Worm (Caenorhabditis elegans) whole organism, L2 larva: Measurements from ENCODE around the gene ceh-57.

Source experiments
- alr-1 ChIP-seq: fragments of 150-350 bp; optimal IDR thresholded peaks from 2 replicates; lab custom pipeline; 2014; ENCODE audit warnings: missing biosample characterization, missing genetic modification characterization
- blmp-1 ChIP-seq: sonication (generic microtip); optimal IDR thresholded peaks from 2 replicates; lab custom pipeline; 2017; ENCODE audit warnings: missing genetic modification characterization, mild to moderate bottlenecking, missing compliant biosample characterization, antibody characterized with exemption, moderate library complexity; ENCODE audit not compliant: insufficient read depth
- ceh-82 ChIP-seq: fragments of 150-350 bp; optimal IDR thresholded peaks from 2 replicates; lab custom pipeline; 2014; ENCODE audit warnings: missing biosample characterization, missing genetic modification characterization
- elt-1 ChIP-seq: fragments of 150-350 bp; optimal IDR thresholded peaks from 2 replicates; lab custom pipeline; 2014; ENCODE audit warnings: missing biosample characterization, missing genetic modification characterization
- lin-11 ChIP-seq: fragments of 150-350 bp; sonication (generic microtip); optimal IDR thresholded peaks from 2 replicates; lab custom pipeline; 2014; ENCODE audit warnings: missing biosample characterization, missing genetic modification characterization, inconsistent platforms, mixed read lengths
- lin-39 ChIP-seq: fragments of 150-350 bp; optimal IDR thresholded peaks from 2 replicates; lab custom pipeline; 2014; ENCODE audit warnings: missing biosample characterization, missing genetic modification reagents, missing genetic modification characterization
- mdl-1 ChIP-seq, 2 experiments: fragments of 150-350 bp in 1 of 2; sonication (generic microtip) in 1 of 2; optimal IDR thresholded peaks; 2 replicates each; lab custom pipeline; 2017; ENCODE audit warnings: missing biosample characterization in 2 of 2, missing genetic modification characterization in 2 of 2
- nhr-11 ChIP-seq: fragments of 150-350 bp; optimal IDR thresholded peaks from 2 replicates; lab custom pipeline; 2014; ENCODE audit warnings: missing biosample characterization, missing genetic modification characterization
- nhr-237 ChIP-seq: fragments of 150-350 bp; optimal IDR thresholded peaks from 2 replicates; lab custom pipeline; 2014; ENCODE audit warnings: missing biosample characterization, missing genetic modification characterization
- nhr-25 ChIP-seq: fragments of 150-350 bp; sonication (generic microtip); optimal IDR thresholded peaks from 3 replicates; lab custom pipeline; 2014; ENCODE audit warnings: missing biosample characterization, missing genetic modification characterization
- snpc-4 ChIP-seq: fragments of 150-350 bp; optimal IDR thresholded peaks from 2 replicates; lab custom pipeline; 2014; ENCODE audit warnings: missing biosample characterization, missing genetic modification characterization
- unc-62 ChIP-seq: fragments of 150-350 bp; optimal IDR thresholded peaks from 2 replicates; lab custom pipeline; 2014; ENCODE audit warnings: missing biosample characterization, missing genetic modification reagents, missing genetic modification characterization
- ztf-11 ChIP-seq: sonication (generic microtip); optimal IDR thresholded peaks from 2 replicates; lab custom pipeline; 2017; ENCODE audit warnings: missing biosample characterization, missing genetic modification characterization

DNA sequence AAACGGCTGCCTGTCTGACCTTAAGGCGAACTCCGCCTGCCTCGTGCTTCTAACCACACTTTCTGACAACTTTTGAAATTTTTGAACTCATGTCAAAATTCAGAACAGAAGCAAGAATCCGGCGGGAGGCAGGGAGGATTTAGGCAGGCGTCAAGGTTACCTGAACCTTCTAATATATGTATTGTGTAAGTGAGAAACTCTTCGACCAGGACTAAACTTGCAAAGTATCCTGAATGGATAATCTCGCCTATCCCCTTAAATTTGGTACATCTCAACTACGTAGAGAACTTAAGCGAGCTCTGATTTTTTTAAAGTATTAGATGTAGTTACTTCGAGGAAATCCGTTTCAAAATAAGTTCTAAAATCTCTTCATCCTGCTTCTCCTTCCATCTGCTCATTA lies 43.9 kb upstream of the ceh-57 start, which contains the start of gene E04D5.5:
- TF ChIP-seq unc-62 (GFP tag; lab: Kevin White, UChicago) (no peak), elt-1 (tag; lab: Kevin White, UChicago) (no peak), nhr-11 (tag; lab: Kevin White, UChicago) (no peak), alr-1 (tag; lab: Kevin White, UChicago) (no peak), blmp-1 (tag; lab: Kevin White, UChicago) (no peak), snpc-4 (tag; lab: Kevin White, UChicago) (no peak), lin-11 (tag; lab: Kevin White, UChicago) (no peak), nhr-25 (no peak), mdl-1 (tag; optimal IDR thresholded peaks at IDR 0.05; lab: Kevin White, UChicago) (no peak), nhr-237 (tag; lab: Kevin White, UChicago) (no peak), ztf-11 (no peak), lin-39 (no peak), ceh-82 (tag; lab: Kevin White, UChicago) (no peak)
